Fruit fly (Drosophila melanogaster) whole organism, prepupa: ENCODE data around the gene CG32024.

Experiments used
- Blimp-1 ChIP-seq: fragments of 200-800 bp; sonication (Bioruptor generic); optimal IDR thresholded peaks from 3 replicates; lab custom pipeline; 2017; ENCODE audit warnings: missing biosample characterization, missing genetic modification characterization, mild to moderate bottlenecking, moderate library complexity, missing genetic modification reagents
- CG10669 ChIP-seq: fragments of 200-800 bp; sonication (Bioruptor generic); optimal IDR thresholded peaks from 3 replicates; lab custom pipeline; 2018; ENCODE audit warnings: missing biosample characterization, mild to moderate bottlenecking, missing genetic modification characterization, moderate library complexity
- CG11294 ChIP-seq: fragments of 200-800 bp; sonication (Bioruptor generic); IDR thresholded peaks from 2 replicates; pipeline ENCODE4 v1.3.6; 2022; ENCODE audit warnings: missing biosample characterization, missing genetic modification characterization
- CG11762 ChIP-seq: fragments of 200-800 bp; sonication (Bioruptor generic); optimal IDR thresholded peaks from 3 replicates; lab custom pipeline; 2016; ENCODE audit warnings: missing biosample characterization, missing genetic modification characterization; ENCODE audit not compliant: insufficient read depth
- CG11902 ChIP-seq: fragments of 200-800 bp; sonication (Bioruptor generic); optimal IDR thresholded peaks from 3 replicates; lab custom pipeline; 2016; ENCODE audit warnings: missing biosample characterization, missing genetic modification characterization
- CG15336 ChIP-seq: fragments of 200-800 bp; sonication (Bioruptor generic); IDR thresholded peaks from 2 replicates; pipeline ENCODE4 v1.3.6; 2022; ENCODE audit warnings: missing biosample characterization, missing genetic modification characterization
- CG1621 ChIP-seq: fragments of 200-800 bp; sonication (Bioruptor generic); optimal IDR thresholded peaks from 3 replicates; lab custom pipeline; 2018; ENCODE audit warnings: missing biosample characterization, mild to moderate bottlenecking, missing genetic modification characterization
- CG31627 ChIP-seq: fragments of 200-800 bp; sonication (Bioruptor generic); optimal IDR thresholded peaks from 3 replicates; lab custom pipeline; 2016; ENCODE audit warnings: missing biosample characterization, missing genetic modification characterization
- CG34406 ChIP-seq: fragments of 200-800 bp; sonication (Bioruptor generic); optimal IDR thresholded peaks from 3 replicates; lab custom pipeline; 2016; ENCODE audit warnings: missing biosample characterization, missing genetic modification characterization
- CG3919 ChIP-seq: fragments of 200-800 bp; sonication (Bioruptor generic); optimal IDR thresholded peaks from 3 replicates; lab custom pipeline; 2016; ENCODE audit warnings: missing biosample characterization, missing genetic modification characterization
- CG4318 ChIP-seq: fragments of 200-800 bp; sonication (Bioruptor generic); optimal IDR thresholded peaks from 3 replicates; lab custom pipeline; 2017; ENCODE audit warnings: missing biosample characterization, mild to moderate bottlenecking, missing genetic modification characterization
- CG6163 ChIP-seq: fragments of 200-800 bp; sonication (Bioruptor generic); IDR thresholded peaks from 3 replicates; pipeline ENCODE4 v1.3.6; 2022; ENCODE audit warnings: missing biosample characterization, missing genetic modification characterization
- CG6276 ChIP-seq: fragments of 200-800 bp; sonication (Bioruptor generic); optimal IDR thresholded peaks from 2 replicates; lab custom pipeline; 2017; ENCODE audit warnings: missing biosample characterization, mild to moderate bottlenecking, missing genetic modification characterization
- CG6792 ChIP-seq: fragments of 200-800 bp; sonication (Bioruptor generic); optimal IDR thresholded peaks from 3 replicates; lab custom pipeline; 2016; ENCODE audit warnings: missing biosample characterization, missing genetic modification characterization
- CG6808 ChIP-seq: fragments of 200-800 bp; sonication (Bioruptor generic); optimal IDR thresholded peaks from 3 replicates; lab custom pipeline; 2017; ENCODE audit warnings: missing biosample characterization, missing genetic modification characterization, mild to moderate bottlenecking, moderate library complexity, missing genetic modification reagents
- CG6854 ChIP-seq: fragments of 200-800 bp; sonication (Bioruptor generic); optimal IDR thresholded peaks from 2 replicates; lab custom pipeline; 2017; ENCODE audit warnings: missing biosample characterization, mild to moderate bottlenecking, missing genetic modification characterization
- CG7368 ChIP-seq: fragments of 200-800 bp; sonication (Bioruptor generic); optimal IDR thresholded peaks from 3 replicates; lab custom pipeline; 2016; ENCODE audit warnings: missing biosample characterization, missing genetic modification characterization
- CG8119 ChIP-seq: fragments of 200-800 bp; sonication (Bioruptor generic); IDR thresholded peaks from 3 replicates; pipeline ENCODE4 v1.3.6; 2022; ENCODE audit warnings: missing biosample characterization, missing genetic modification characterization
- CG8319 ChIP-seq: fragments of 200-800 bp; sonication (Bioruptor generic); optimal IDR thresholded peaks from 3 replicates; lab custom pipeline; 2016; ENCODE audit warnings: missing biosample characterization, missing genetic modification characterization
- CG9139 ChIP-seq: fragments of 200-800 bp; sonication (Bioruptor generic); optimal IDR thresholded peaks from 3 replicates; lab custom pipeline; 2017; ENCODE audit warnings: missing biosample characterization, mild to moderate bottlenecking, missing genetic modification characterization
- Eip75B ChIP-seq: fragments of 200-800 bp; sonication (Bioruptor generic); optimal IDR thresholded peaks from 3 replicates; lab custom pipeline; 2016; ENCODE audit warnings: missing biosample characterization, missing genetic modification characterization
- Eip78C ChIP-seq: fragments of 200-800 bp; sonication (Bioruptor generic); peaks from one replicate; lab custom pipeline; 2016; ENCODE audit warnings: missing biosample characterization, missing genetic modification characterization
- Eip93F ChIP-seq: fragments of 200-800 bp; sonication (Bioruptor generic); optimal IDR thresholded peaks from 2 replicates; lab custom pipeline; 2016; ENCODE audit warnings: missing biosample characterization, mild to moderate bottlenecking, missing genetic modification characterization
- Ets21C ChIP-seq: fragments of 200-800 bp; sonication (Bioruptor generic); optimal IDR thresholded peaks from 3 replicates; lab custom pipeline; 2016; ENCODE audit warnings: missing biosample characterization, missing genetic modification characterization
- Ets96B ChIP-seq: fragments of 200-800 bp; optimal IDR thresholded peaks from 2 replicates; lab custom pipeline; 2019; ENCODE audit warnings: missing biosample characterization, mild to moderate bottlenecking, missing genetic modification characterization, moderate library complexity
- Hr38 ChIP-seq: sonication (Bioruptor generic); optimal IDR thresholded peaks from 2 replicates; lab custom pipeline; 2016; ENCODE audit warnings: missing biosample characterization, missing genetic modification characterization
- Hr39 ChIP-seq: fragments of 200-800 bp; sonication (Bioruptor generic); optimal IDR thresholded peaks from 2 replicates; lab custom pipeline; 2016; ENCODE audit warnings: missing biosample characterization, missing genetic modification characterization
- Hr4 ChIP-seq: fragments of 200-800 bp; sonication (Bioruptor generic); optimal IDR thresholded peaks from 3 replicates; lab custom pipeline; 2016; ENCODE audit warnings: missing biosample characterization, missing genetic modification characterization
- Lpt ChIP-seq: fragments of 200-800 bp; sonication (Bioruptor generic); optimal IDR thresholded peaks from 3 replicates; lab custom pipeline; 2016; ENCODE audit warnings: missing biosample characterization, missing genetic modification characterization
- Met ChIP-seq: fragments of 200-800 bp; sonication (Bioruptor generic); optimal IDR thresholded peaks from 3 replicates; lab custom pipeline; 2016; ENCODE audit warnings: missing biosample characterization, missing genetic modification characterization
- OdsH ChIP-seq: fragments of 200-800 bp; sonication (Bioruptor generic); optimal IDR thresholded peaks from 3 replicates; lab custom pipeline; 2016; ENCODE audit warnings: missing biosample characterization, missing genetic modification characterization
- Smox ChIP-seq: fragments of 200-800 bp; sonication (Bioruptor generic); optimal IDR thresholded peaks from 3 replicates; lab custom pipeline; 2016; ENCODE audit warnings: missing biosample characterization, missing genetic modification characterization
- Sox102F ChIP-seq: fragments of 200-800 bp; sonication (Bioruptor generic); optimal IDR thresholded peaks from 2 replicates; lab custom pipeline; 2016; ENCODE audit warnings: missing biosample characterization, mild to moderate bottlenecking, missing genetic modification characterization
- Sox14 ChIP-seq: fragments of 200-800 bp; sonication (Bioruptor generic); optimal IDR thresholded peaks from 3 replicates; lab custom pipeline; 2016; ENCODE audit warnings: missing biosample characterization, missing genetic modification characterization
- Sox15 ChIP-seq: fragments of 200-800 bp; sonication (Bioruptor generic); optimal IDR thresholded peaks from 3 replicates; lab custom pipeline; 2016; ENCODE audit warnings: missing biosample characterization, missing genetic modification characterization
- achi ChIP-seq: fragments of 200-800 bp; sonication (Bioruptor generic); optimal IDR thresholded peaks from 3 replicates; lab custom pipeline; 2016; ENCODE audit warnings: missing biosample characterization, missing genetic modification characterization
- acj6 ChIP-seq: fragments of 200-800 bp; sonication (Bioruptor generic); optimal IDR thresholded peaks from 3 replicates; lab custom pipeline; 2016; ENCODE audit warnings: missing biosample characterization, missing genetic modification characterization
- cyc ChIP-seq: fragments of 200-800 bp; sonication (Bioruptor generic); optimal IDR thresholded peaks from 3 replicates; lab custom pipeline; 2016; ENCODE audit warnings: missing biosample characterization, missing genetic modification characterization
- dac ChIP-seq: fragments of 200-800 bp; sonication (Bioruptor generic); optimal IDR thresholded peaks from 2 replicates; lab custom pipeline; 2017; ENCODE audit warnings: missing biosample characterization, mild to moderate bottlenecking, missing genetic modification characterization
- eg ChIP-seq: fragments of 200-800 bp; sonication (Bioruptor generic); IDR thresholded peaks from 3 replicates; pipeline ENCODE4 v1.3.6; 2022; ENCODE audit warnings: missing biosample characterization, missing genetic modification characterization
- esn ChIP-seq: fragments of 200-800 bp; sonication (Bioruptor generic); optimal IDR thresholded peaks from 2 replicates; lab custom pipeline; 2016; ENCODE audit warnings: missing biosample characterization, mild to moderate bottlenecking, missing genetic modification characterization, moderate library complexity
- fd59A ChIP-seq: fragments of 200-800 bp; sonication (Bioruptor generic); optimal IDR thresholded peaks from 2 replicates; lab custom pipeline; 2017; ENCODE audit warnings: missing biosample characterization, mild to moderate bottlenecking, missing genetic modification characterization, missing genetic modification reagents
- fd85E ChIP-seq: fragments of 200-800 bp; sonication (Bioruptor generic); optimal IDR thresholded peaks from 3 replicates; lab custom pipeline; 2016; ENCODE audit warnings: missing biosample characterization, missing genetic modification characterization
- lz ChIP-seq: fragments of 200-800 bp; sonication (Bioruptor generic); optimal IDR thresholded peaks from 3 replicates; lab custom pipeline; 2016; ENCODE audit warnings: missing biosample characterization, missing genetic modification characterization
- net ChIP-seq: fragments of 200-800 bp; sonication (Bioruptor generic); optimal IDR thresholded peaks from 3 replicates; lab custom pipeline; 2016; ENCODE audit warnings: missing biosample characterization, missing genetic modification characterization
- pdm3 ChIP-seq: fragments of 200-800 bp; sonication (Bioruptor generic); optimal IDR thresholded peaks from 3 replicates; lab custom pipeline; 2016; ENCODE audit warnings: missing biosample characterization, missing genetic modification characterization
- salr ChIP-seq, 2 experiments: fragments of 200-800 bp; sonication (Bioruptor generic); optimal IDR thresholded peaks; 3 replicates each; lab custom pipeline; 2016 to 2018; ENCODE audit warnings: missing biosample characterization in 2 of 2, missing genetic modification characterization in 2 of 2, mild to moderate bottlenecking in 1 of 2
- spab ChIP-seq: fragments of 200-800 bp; sonication (Bioruptor generic); optimal IDR thresholded peaks from 2 replicates; lab custom pipeline; 2017; ENCODE audit warnings: missing biosample characterization, mild to moderate bottlenecking, missing genetic modification characterization, missing genetic modification reagents
- svp ChIP-seq: fragments of 200-800 bp; sonication (Bioruptor generic); peaks from one replicate; lab custom pipeline; 2016; ENCODE audit warnings: missing biosample characterization, missing genetic modification characterization

CG32024 gene

DNA sequence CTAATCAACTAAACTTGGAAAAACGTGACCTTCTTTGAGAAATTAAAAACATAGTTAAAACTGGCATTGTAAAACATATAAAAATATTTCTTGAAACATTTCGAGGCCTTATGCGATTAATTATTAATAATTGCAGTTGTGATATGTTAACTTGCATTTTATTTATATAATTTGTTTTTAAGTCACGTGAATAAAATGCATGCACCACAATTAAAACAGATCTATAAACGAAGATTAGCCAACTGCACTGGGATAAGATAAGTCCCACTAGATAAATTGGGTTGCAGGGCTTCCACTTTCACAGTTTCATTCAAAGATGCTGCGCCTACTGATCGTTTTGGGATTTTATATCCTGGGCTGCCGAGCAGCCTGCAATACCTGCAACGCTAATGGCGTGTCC is 2.7 kb downstream of the CG32024 start, which contains the start of gene CG13309:
CG13309 (plus strand) TSS at position 301 of the 400 bp plus-strand sequence.
- TF ChIP-seq CG6163 (GFP tag; lab: Robert Waterston, UW) (no peak), CG31627 (GFP tag; lab: Kevin White, UChicago) (no peak), Eip75B (GFP tag; lab: Kevin White, UChicago) (no peak), pdm3 (GFP tag; lab: Kevin White, UChicago) (no peak), spab (GFP tag; lab: Kevin White, UChicago) (no peak), net (GFP tag; lab: Kevin White, UChicago) (no peak), lz (no peak), achi (GFP tag; lab: Kevin White, UChicago) (no peak), Hr39 (GFP tag; lab: Kevin White, UChicago) (no peak), CG8119 (GFP tag; lab: Robert Waterston, UW) (no peak), Smox (GFP tag; lab: Kevin White, UChicago) (no peak), Sox14 (GFP tag; lab: Kevin White, UChicago) (no peak), CG1621 (tag; lab: Kevin White, UChicago) (no peak), CG10669 (GFP tag; lab: Kevin White, UChicago) (no peak), salr (GFP tag; optimal IDR thresholded peaks at IDR 0.05; lab: Kevin White, UChicago) (no peak), CG3919 (no peak)

DNA sequence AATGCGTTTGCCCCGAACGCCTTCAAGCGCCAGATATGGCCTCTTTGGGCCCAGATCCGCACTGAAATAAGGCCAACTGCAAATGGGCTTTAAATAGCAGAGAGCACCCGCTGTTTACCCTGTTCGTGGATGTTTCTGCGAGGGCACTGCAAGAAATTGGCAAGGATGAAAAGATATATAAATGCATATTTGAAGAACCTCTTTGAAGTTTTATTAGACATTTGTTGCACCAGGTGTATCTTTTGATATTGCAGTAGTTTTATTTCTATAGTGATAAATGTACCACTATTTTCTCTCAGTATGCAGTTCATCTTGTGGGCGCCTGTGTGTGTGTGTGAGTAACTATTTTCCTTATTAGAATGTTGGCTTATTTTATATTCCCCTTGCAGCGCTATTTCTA is 6.1 kb downstream of the CG32024 start:
- TF ChIP-seq CG9139 (GFP tag; lab: Kevin White, UChicago) (peak; percentile 13), CG7368 (GFP tag; lab: Kevin White, UChicago) (peak; percentile 7), OdsH (GFP tag; lab: Kevin White, UChicago) (peak; percentile 46), cyc (GFP tag; lab: Kevin White, UChicago) (no peak), Ets21C (no peak), Lpt (GFP tag; lab: Kevin White, UChicago) (peak; percentile 35), CG11902 (GFP tag; lab: Kevin White, UChicago) (no peak), Eip93F (GFP tag; lab: Kevin White, UChicago) (no peak), Sox14 (GFP tag; lab: Kevin White, UChicago) (peak; percentile 44), CG10669 (GFP tag; lab: Kevin White, UChicago) (peak; percentile 57), eg (peak; percentile 86), CG6163 (GFP tag; lab: Robert Waterston, UW) (peak; percentile 85), salr (GFP tag; optimal IDR thresholded peaks at IDR 0.05; lab: Kevin White, UChicago) (peak in 1 of 2 experiments; percentile 53), CG6792 (GFP tag; lab: Kevin White, UChicago) (peak; percentile 5), CG6854 (GFP tag; lab: Kevin White, UChicago) (no peak), Hr38 (GFP tag; lab: Kevin White, UChicago) (no peak), net (GFP tag; lab: Kevin White, UChicago) (peak; percentile 17), CG15336 (GFP tag; lab: Robert Waterston, UW) (peak; percentile 85), Smox (GFP tag; lab: Kevin White, UChicago) (no peak), Met (GFP tag; lab: Kevin White, UChicago) (no peak), fd59A (GFP tag; lab: Kevin White, UChicago) (peak; percentile 56), pdm3 (GFP tag; lab: Kevin White, UChicago) (peak; percentile 20), CG34406 (no peak), CG11762 (GFP tag; lab: Kevin White, UChicago) (no peak), acj6 (peak; percentile 39), Hr4 (GFP tag; lab: Kevin White, UChicago) (peak; percentile 63), Hr39 (GFP tag; lab: Kevin White, UChicago) (peak; percentile 10), Sox15 (GFP tag; lab: Kevin White, UChicago) (no peak), achi (GFP tag; lab: Kevin White, UChicago) (peak; percentile 50), svp (GFP tag; lab: Kevin White, UChicago) (no peak), CG6276 (GFP tag; lab: Kevin White, UChicago) (peak; percentile 43), Ets96B (tag; lab: Kevin White, UChicago) (peak; percentile 47), CG1621 (tag; lab: Kevin White, UChicago) (no peak), lz (peak; percentile 5), Sox102F (GFP tag; lab: Kevin White, UChicago) (no peak), CG8319 (GFP tag; lab: Kevin White, UChicago) (peak; percentile 41), CG4318 (GFP tag; lab: Kevin White, UChicago) (peak; percentile 9), fd85E (GFP tag; lab: Kevin White, UChicago) (no peak), dac (GFP tag; lab: Kevin White, UChicago) (no peak), CG3919 (peak; percentile 63), CG11294 (GFP tag; lab: Robert Waterston, UW) (peak; percentile 78), Eip78C (GFP tag; lab: Kevin White, UChicago) (peak; percentile 90), CG6808 (GFP tag; lab: Kevin White, UChicago) (peak; percentile 41), Blimp-1 (GFP tag; lab: Kevin White, UChicago) (no peak), esn (GFP tag; lab: Kevin White, UChicago) (no peak)
